Fruit fly (Drosophila melanogaster) whole organism, wandering third instar larva: Measurements from ENCODE around the gene Bem46.

Source experiments
- Dfd ChIP-seq: fragments of >200 bp; optimal IDR thresholded peaks from 2 replicates; lab custom pipeline; 2017; ENCODE audit warnings: missing biosample characterization, missing genetic modification characterization
- Dif ChIP-seq: fragments of 200-275, 200-300 bp; sonication (Bioruptor generic); optimal IDR thresholded peaks from 2 replicates; lab custom pipeline; 2018; ENCODE audit warnings: missing biosample characterization, missing genetic modification characterization; ENCODE audit not compliant: partially characterized antibody
- Myc ChIP-seq: fragments of >200 bp; optimal IDR thresholded peaks from 2 replicates; lab custom pipeline; 2017
- N ChIP-seq: fragments of >200 bp; optimal IDR thresholded peaks from 2 replicates; lab custom pipeline; 2018; ENCODE audit warnings: missing biosample characterization, missing external identifiers, missing genetic modification characterization
- br ChIP-seq: fragments of 200-800 bp; sonication (Bioruptor generic); optimal IDR thresholded peaks from 2 replicates; lab custom pipeline; 2016; ENCODE audit warnings: missing biosample characterization, missing genetic modification characterization
- brk ChIP-seq: fragments of 200-800 bp; sonication (Bioruptor generic); optimal IDR thresholded peaks from 2 replicates; lab custom pipeline; 2016; ENCODE audit warnings: missing biosample characterization, mild to moderate bottlenecking, missing genetic modification characterization
- dl ChIP-seq, 2 experiments: fragments of 175-275, 200-275 bp in 1 of 2; fragments of 200-275 bp in 1 of 2; sonication (Bioruptor generic); optimal IDR thresholded peaks; lab custom pipeline; 2018; ENCODE audit warnings: mild to moderate bottlenecking in 2 of 2, missing biosample characterization in 2 of 2, missing genetic modification characterization in 2 of 2, moderate library complexity in 2 of 2; ENCODE audit not compliant: partially characterized antibody in 2 of 2, insufficient read depth in 1 of 2
- h ChIP-seq: fragments of 200-800 bp; sonication (Bioruptor generic); optimal IDR thresholded peaks from 3 replicates; lab custom pipeline; 2016; ENCODE audit warnings: missing biosample characterization, mild to moderate bottlenecking, missing genetic modification characterization
- pan ChIP-seq: fragments of >200 bp; optimal IDR thresholded peaks from 2 replicates; lab custom pipeline; 2017
- psq ChIP-seq: fragments of 200-800 bp; sonication (Bioruptor generic); optimal IDR thresholded peaks from 3 replicates; lab custom pipeline; 2017; ENCODE audit warnings: missing biosample characterization, mild to moderate bottlenecking, missing genetic modification characterization, moderate library complexity
- sage ChIP-seq: fragments of 200-800 bp; sonication (Bioruptor generic); optimal IDR thresholded peaks from 2 replicates; lab custom pipeline; 2016; ENCODE audit warnings: missing biosample characterization, mild to moderate bottlenecking, missing genetic modification characterization
- sv ChIP-seq: fragments of 200-800 bp; sonication (Bioruptor generic); optimal IDR thresholded peaks from 3 replicates; lab custom pipeline; 2016; ENCODE audit warnings: missing biosample characterization, missing genetic modification characterization
- usp ChIP-seq: fragments of >200 bp; optimal IDR thresholded peaks from 2 replicates; lab custom pipeline; 2017; ENCODE audit warnings: missing biosample characterization, missing genetic modification characterization
- woc ChIP-seq: sonication (Bioruptor generic); optimal IDR thresholded peaks from 2 replicates; lab custom pipeline; 2016; ENCODE audit warnings: missing biosample characterization, mild to moderate bottlenecking, missing genetic modification characterization

- TF ChIP-seq sage (no peak), h (GFP tag; lab: Kevin White, UChicago) (no peak), usp (GFP tag; lab: Kevin White, UChicago) (no peak), Dfd (no peak), br (GFP tag; lab: Kevin White, UChicago) (no peak), Dif (GFP tag; lab: Kevin White, UChicago) (no peak), woc (GFP tag; lab: Kevin White, UChicago) (no peak), brk (GFP tag; lab: Kevin White, UChicago) (no peak), Myc (lab: Kevin White, UChicago) (no peak), N (no peak), sv (GFP tag; lab: Kevin White, UChicago) (no peak), psq (GFP tag; lab: Kevin White, UChicago) (no peak), pan (no peak), dl (GFP tag; optimal IDR thresholded peaks at IDR 0.05; lab: Kevin White, UChicago; ENCODE audit: insufficient read depth in 1 of 2, partially characterized antibody in 2 of 2) (no peak)
These were observed 18.5 kb upstream of the Bem46 start, which contains the start of gene Ts for dm6 chr2L:2969438-2969837.
